Worm (Caenorhabditis elegans) whole organism, L1 larva: ENCODE data around the gene bcl-7.

Source experiments
- C04F5.9 ChIP-seq: sonication (generic microtip); optimal IDR thresholded peaks from 2 replicates; lab custom pipeline; 2016; ENCODE audit warnings: missing genetic modification characterization, missing compliant biosample characterization
- ceh-8 ChIP-seq: fragments of 200-800 bp; sonication (Bioruptor generic); optimal IDR thresholded peaks from 2 replicates; lab custom pipeline; 2018; ENCODE audit warnings: mild to moderate bottlenecking, missing genetic modification characterization, moderate library complexity, missing compliant biosample characterization
- ceh-90 ChIP-seq: sonication (generic microtip); optimal IDR thresholded peaks from 2 replicates; lab custom pipeline; 2016; ENCODE audit warnings: missing genetic modification characterization, missing compliant biosample characterization
- egl-27 ChIP-seq, 2 experiments: fragments of 150-350 bp in 1 of 2; sonication (generic microtip); optimal IDR thresholded peaks; 3 replicates each; lab custom pipeline; 2017 to 2018; ENCODE audit warnings: missing biosample characterization in 2 of 2, missing genetic modification characterization in 2 of 2, missing genetic modification reagents in 2 of 2
- hlh-4 ChIP-seq: sonication (generic microtip); optimal IDR thresholded peaks from 2 replicates; lab custom pipeline; 2016; ENCODE audit warnings: mild to moderate bottlenecking, missing genetic modification characterization, missing compliant biosample characterization
- nhr-11 ChIP-seq: fragments of 150-350 bp; optimal IDR thresholded peaks from 2 replicates; lab custom pipeline; 2014; ENCODE audit warnings: missing biosample characterization, missing genetic modification characterization
- pqm-1 ChIP-seq: sonication (generic microtip); optimal IDR thresholded peaks from 3 replicates; lab custom pipeline; 2017; ENCODE audit warnings: missing biosample characterization, missing genetic modification characterization
- skn-1 ChIP-seq: fragments of 150-350 bp; optimal IDR thresholded peaks from 2 replicates; lab custom pipeline; 2014; ENCODE audit warnings: missing biosample characterization, missing genetic modification characterization
- swsn-7 ChIP-seq: sonication (generic microtip); optimal IDR thresholded peaks from 2 replicates; lab custom pipeline; 2016; ENCODE audit warnings: missing genetic modification characterization, missing compliant biosample characterization
- tbx-2 ChIP-seq: sonication (generic microtip); optimal IDR thresholded peaks from 2 replicates; lab custom pipeline; 2016; ENCODE audit warnings: missing genetic modification characterization, missing compliant biosample characterization
- unc-62 ChIP-seq: fragments of 150-350 bp; optimal IDR thresholded peaks from 2 replicates; lab custom pipeline; 2014; ENCODE audit warnings: missing biosample characterization, missing genetic modification reagents, missing genetic modification characterization
- ztf-4 ChIP-seq: fragments of 150-350 bp; optimal IDR thresholded peaks from 2 replicates; lab custom pipeline; 2014; ENCODE audit warnings: missing biosample characterization, missing genetic modification characterization

ce11 chrIII:5965839-5966463 lies 40.1 kb downstream of the bcl-7 start, which contains the start of gene dct-6:
- TF ChIP-seq nhr-11 (tag; lab: Kevin White, UChicago): no peak
- TF ChIP-seq pqm-1 (tag; lab: Kevin White, UChicago): no peak
- TF ChIP-seq skn-1 (tag; lab: Kevin White, UChicago): no peak
- no peak for TF ChIP-seq tbx-2
- no peak for TF ChIP-seq unc-62 (GFP tag; lab: Kevin White, UChicago)
- TF ChIP-seq swsn-7: no peak
- TF ChIP-seq C04F5.9 (tag; lab: Kevin White, UChicago): no peak
- no peak for TF ChIP-seq hlh-4 (tag; lab: Kevin White, UChicago)
- TF ChIP-seq ztf-4 (tag; lab: Kevin White, UChicago): no peak
- TF ChIP-seq ceh-90 (tag; lab: Kevin White, UChicago): no peak
- no peak for TF ChIP-seq egl-27 (tag; optimal IDR thresholded peaks at IDR 0.05; lab: Kevin White, UChicago)
- TF ChIP-seq ceh-8 (GFP tag; lab: Kevin White, UChicago): no peak
